Fruit fly (Drosophila melanogaster) whole organism, prepupa: ENCODE results near the gene rpr.

ENCODE experiments used
- Blimp-1 ChIP-seq: fragments of 200-800 bp; sonication (Bioruptor generic); optimal IDR thresholded peaks from 3 replicates; lab custom pipeline; 2017; ENCODE audit warnings: missing biosample characterization, missing genetic modification characterization, mild to moderate bottlenecking, moderate library complexity, missing genetic modification reagents
- CG10631 ChIP-seq: fragments of 200-800 bp; sonication (Bioruptor generic); optimal IDR thresholded peaks from 2 replicates; lab custom pipeline; 2016; ENCODE audit warnings: missing biosample characterization, missing genetic modification characterization
- CG10669 ChIP-seq: fragments of 200-800 bp; sonication (Bioruptor generic); optimal IDR thresholded peaks from 3 replicates; lab custom pipeline; 2018; ENCODE audit warnings: missing biosample characterization, mild to moderate bottlenecking, missing genetic modification characterization, moderate library complexity
- CG11294 ChIP-seq: fragments of 200-800 bp; sonication (Bioruptor generic); IDR thresholded peaks from 2 replicates; pipeline ENCODE4 v1.3.6; 2022; ENCODE audit warnings: missing biosample characterization, missing genetic modification characterization
- CG11902 ChIP-seq: fragments of 200-800 bp; sonication (Bioruptor generic); optimal IDR thresholded peaks from 3 replicates; lab custom pipeline; 2016; ENCODE audit warnings: missing biosample characterization, missing genetic modification characterization
- CG15336 ChIP-seq: fragments of 200-800 bp; sonication (Bioruptor generic); IDR thresholded peaks from 2 replicates; pipeline ENCODE4 v1.3.6; 2022; ENCODE audit warnings: missing biosample characterization, missing genetic modification characterization
- CG1621 ChIP-seq: fragments of 200-800 bp; sonication (Bioruptor generic); optimal IDR thresholded peaks from 3 replicates; lab custom pipeline; 2018; ENCODE audit warnings: missing biosample characterization, mild to moderate bottlenecking, missing genetic modification characterization
- CG3032 ChIP-seq: fragments of 200-800 bp; optimal IDR thresholded peaks from 2 replicates; lab custom pipeline; 2019; ENCODE audit warnings: missing biosample characterization, mild to moderate bottlenecking, missing genetic modification characterization, moderate library complexity
- CG32006 ChIP-seq: fragments of 200-800 bp; sonication (Bioruptor generic); optimal IDR thresholded peaks from 3 replicates; lab custom pipeline; 2017; ENCODE audit warnings: missing biosample characterization, mild to moderate bottlenecking, missing genetic modification characterization
- CG34406 ChIP-seq: fragments of 200-800 bp; sonication (Bioruptor generic); optimal IDR thresholded peaks from 3 replicates; lab custom pipeline; 2016; ENCODE audit warnings: missing biosample characterization, missing genetic modification characterization
- CG4318 ChIP-seq: fragments of 200-800 bp; sonication (Bioruptor generic); optimal IDR thresholded peaks from 3 replicates; lab custom pipeline; 2017; ENCODE audit warnings: missing biosample characterization, mild to moderate bottlenecking, missing genetic modification characterization
- CG6163 ChIP-seq: fragments of 200-800 bp; sonication (Bioruptor generic); IDR thresholded peaks from 3 replicates; pipeline ENCODE4 v1.3.6; 2022; ENCODE audit warnings: missing biosample characterization, missing genetic modification characterization
- CG6276 ChIP-seq: fragments of 200-800 bp; sonication (Bioruptor generic); optimal IDR thresholded peaks from 2 replicates; lab custom pipeline; 2017; ENCODE audit warnings: missing biosample characterization, mild to moderate bottlenecking, missing genetic modification characterization
- CG6808 ChIP-seq: fragments of 200-800 bp; sonication (Bioruptor generic); optimal IDR thresholded peaks from 3 replicates; lab custom pipeline; 2017; ENCODE audit warnings: missing biosample characterization, missing genetic modification characterization, mild to moderate bottlenecking, moderate library complexity, missing genetic modification reagents
- CG6854 ChIP-seq: fragments of 200-800 bp; sonication (Bioruptor generic); optimal IDR thresholded peaks from 2 replicates; lab custom pipeline; 2017; ENCODE audit warnings: missing biosample characterization, mild to moderate bottlenecking, missing genetic modification characterization
- CG7368 ChIP-seq: fragments of 200-800 bp; sonication (Bioruptor generic); optimal IDR thresholded peaks from 3 replicates; lab custom pipeline; 2016; ENCODE audit warnings: missing biosample characterization, missing genetic modification characterization
- CG8119 ChIP-seq: fragments of 200-800 bp; sonication (Bioruptor generic); IDR thresholded peaks from 3 replicates; pipeline ENCODE4 v1.3.6; 2022; ENCODE audit warnings: missing biosample characterization, missing genetic modification characterization
- CG8319 ChIP-seq: fragments of 200-800 bp; sonication (Bioruptor generic); optimal IDR thresholded peaks from 3 replicates; lab custom pipeline; 2016; ENCODE audit warnings: missing biosample characterization, missing genetic modification characterization
- CG8632 ChIP-seq: fragments of 200-800 bp; sonication (Bioruptor generic); optimal IDR thresholded peaks from 3 replicates; lab custom pipeline; 2016; ENCODE audit warnings: missing biosample characterization, missing genetic modification characterization
- Eip75B ChIP-seq: fragments of 200-800 bp; sonication (Bioruptor generic); optimal IDR thresholded peaks from 3 replicates; lab custom pipeline; 2016; ENCODE audit warnings: missing biosample characterization, missing genetic modification characterization
- Eip78C ChIP-seq: fragments of 200-800 bp; sonication (Bioruptor generic); peaks from one replicate; lab custom pipeline; 2016; ENCODE audit warnings: missing biosample characterization, missing genetic modification characterization
- Eip93F ChIP-seq: fragments of 200-800 bp; sonication (Bioruptor generic); optimal IDR thresholded peaks from 2 replicates; lab custom pipeline; 2016; ENCODE audit warnings: missing biosample characterization, mild to moderate bottlenecking, missing genetic modification characterization
- Ets21C ChIP-seq: fragments of 200-800 bp; sonication (Bioruptor generic); optimal IDR thresholded peaks from 3 replicates; lab custom pipeline; 2016; ENCODE audit warnings: missing biosample characterization, missing genetic modification characterization
- Ets96B ChIP-seq: fragments of 200-800 bp; optimal IDR thresholded peaks from 2 replicates; lab custom pipeline; 2019; ENCODE audit warnings: missing biosample characterization, mild to moderate bottlenecking, missing genetic modification characterization, moderate library complexity
- Gug ChIP-seq: fragments of 200-800 bp; sonication (Bioruptor generic); IDR thresholded peaks from 2 replicates; pipeline ENCODE4 v1.3.6; 2022; ENCODE audit warnings: missing biosample characterization, missing genetic modification characterization
- Hr38 ChIP-seq: sonication (Bioruptor generic); optimal IDR thresholded peaks from 2 replicates; lab custom pipeline; 2016; ENCODE audit warnings: missing biosample characterization, missing genetic modification characterization
- Hr39 ChIP-seq: fragments of 200-800 bp; sonication (Bioruptor generic); optimal IDR thresholded peaks from 2 replicates; lab custom pipeline; 2016; ENCODE audit warnings: missing biosample characterization, missing genetic modification characterization
- Hr4 ChIP-seq: fragments of 200-800 bp; sonication (Bioruptor generic); optimal IDR thresholded peaks from 3 replicates; lab custom pipeline; 2016; ENCODE audit warnings: missing biosample characterization, missing genetic modification characterization
- Lpt ChIP-seq: fragments of 200-800 bp; sonication (Bioruptor generic); optimal IDR thresholded peaks from 3 replicates; lab custom pipeline; 2016; ENCODE audit warnings: missing biosample characterization, missing genetic modification characterization
- Met ChIP-seq: fragments of 200-800 bp; sonication (Bioruptor generic); optimal IDR thresholded peaks from 3 replicates; lab custom pipeline; 2016; ENCODE audit warnings: missing biosample characterization, missing genetic modification characterization
- OdsH ChIP-seq: fragments of 200-800 bp; sonication (Bioruptor generic); optimal IDR thresholded peaks from 3 replicates; lab custom pipeline; 2016; ENCODE audit warnings: missing biosample characterization, missing genetic modification characterization
- Smox ChIP-seq: fragments of 200-800 bp; sonication (Bioruptor generic); optimal IDR thresholded peaks from 3 replicates; lab custom pipeline; 2016; ENCODE audit warnings: missing biosample characterization, missing genetic modification characterization
- Sox102F ChIP-seq: fragments of 200-800 bp; sonication (Bioruptor generic); optimal IDR thresholded peaks from 2 replicates; lab custom pipeline; 2016; ENCODE audit warnings: missing biosample characterization, mild to moderate bottlenecking, missing genetic modification characterization
- Sox14 ChIP-seq: fragments of 200-800 bp; sonication (Bioruptor generic); optimal IDR thresholded peaks from 3 replicates; lab custom pipeline; 2016; ENCODE audit warnings: missing biosample characterization, missing genetic modification characterization
- Sox15 ChIP-seq: fragments of 200-800 bp; sonication (Bioruptor generic); optimal IDR thresholded peaks from 3 replicates; lab custom pipeline; 2016; ENCODE audit warnings: missing biosample characterization, missing genetic modification characterization
- achi ChIP-seq: fragments of 200-800 bp; sonication (Bioruptor generic); optimal IDR thresholded peaks from 3 replicates; lab custom pipeline; 2016; ENCODE audit warnings: missing biosample characterization, missing genetic modification characterization
- acj6 ChIP-seq: fragments of 200-800 bp; sonication (Bioruptor generic); optimal IDR thresholded peaks from 3 replicates; lab custom pipeline; 2016; ENCODE audit warnings: missing biosample characterization, missing genetic modification characterization
- cyc ChIP-seq: fragments of 200-800 bp; sonication (Bioruptor generic); optimal IDR thresholded peaks from 3 replicates; lab custom pipeline; 2016; ENCODE audit warnings: missing biosample characterization, missing genetic modification characterization
- dac ChIP-seq: fragments of 200-800 bp; sonication (Bioruptor generic); optimal IDR thresholded peaks from 2 replicates; lab custom pipeline; 2017; ENCODE audit warnings: missing biosample characterization, mild to moderate bottlenecking, missing genetic modification characterization
- dsx ChIP-seq: fragments of 200-800 bp; optimal IDR thresholded peaks from 3 replicates; lab custom pipeline; 2019; ENCODE audit warnings: missing biosample characterization, mild to moderate bottlenecking, missing genetic modification characterization, moderate library complexity; ENCODE audit not compliant: poor library complexity, severe bottlenecking
- eg ChIP-seq: fragments of 200-800 bp; sonication (Bioruptor generic); IDR thresholded peaks from 3 replicates; pipeline ENCODE4 v1.3.6; 2022; ENCODE audit warnings: missing biosample characterization, missing genetic modification characterization
- esn ChIP-seq: fragments of 200-800 bp; sonication (Bioruptor generic); optimal IDR thresholded peaks from 2 replicates; lab custom pipeline; 2016; ENCODE audit warnings: missing biosample characterization, mild to moderate bottlenecking, missing genetic modification characterization, moderate library complexity
- fd59A ChIP-seq: fragments of 200-800 bp; sonication (Bioruptor generic); optimal IDR thresholded peaks from 2 replicates; lab custom pipeline; 2017; ENCODE audit warnings: missing biosample characterization, mild to moderate bottlenecking, missing genetic modification characterization, missing genetic modification reagents
- fd85E ChIP-seq: fragments of 200-800 bp; sonication (Bioruptor generic); optimal IDR thresholded peaks from 3 replicates; lab custom pipeline; 2016; ENCODE audit warnings: missing biosample characterization, missing genetic modification characterization
- fkh ChIP-seq: fragments of 200-800 bp; sonication (Bioruptor generic); optimal IDR thresholded peaks from 3 replicates; lab custom pipeline; 2017; ENCODE audit warnings: missing biosample characterization, mild to moderate bottlenecking, missing genetic modification characterization, moderate library complexity
- lz ChIP-seq: fragments of 200-800 bp; sonication (Bioruptor generic); optimal IDR thresholded peaks from 3 replicates; lab custom pipeline; 2016; ENCODE audit warnings: missing biosample characterization, missing genetic modification characterization
- net ChIP-seq: fragments of 200-800 bp; sonication (Bioruptor generic); optimal IDR thresholded peaks from 3 replicates; lab custom pipeline; 2016; ENCODE audit warnings: missing biosample characterization, missing genetic modification characterization
- pdm3 ChIP-seq: fragments of 200-800 bp; sonication (Bioruptor generic); optimal IDR thresholded peaks from 3 replicates; lab custom pipeline; 2016; ENCODE audit warnings: missing biosample characterization, missing genetic modification characterization
- salr ChIP-seq, 2 experiments: fragments of 200-800 bp; sonication (Bioruptor generic); optimal IDR thresholded peaks; 3 replicates each; lab custom pipeline; 2016 to 2018; ENCODE audit warnings: missing biosample characterization in 2 of 2, missing genetic modification characterization in 2 of 2, mild to moderate bottlenecking in 1 of 2
- ss ChIP-seq, 2 experiments: fragments of 200-800 bp; sonication (Bioruptor generic); optimal IDR thresholded peaks; 2 replicates in 1 of 2; 3 replicates in 1 of 2; lab custom pipeline; 2017 to 2018; ENCODE audit warnings: mild to moderate bottlenecking in 2 of 2, missing biosample characterization in 2 of 2, missing genetic modification characterization in 2 of 2, moderate library complexity in 1 of 2
- svp ChIP-seq: fragments of 200-800 bp; sonication (Bioruptor generic); peaks from one replicate; lab custom pipeline; 2016; ENCODE audit warnings: missing biosample characterization, missing genetic modification characterization
- topi ChIP-seq: fragments of 200-800 bp; sonication (Bioruptor generic); optimal IDR thresholded peaks from 3 replicates; lab custom pipeline; 2016; ENCODE audit warnings: missing biosample characterization, missing genetic modification characterization
- vri ChIP-seq: fragments of 200-800 bp; sonication (Bioruptor generic); optimal IDR thresholded peaks from 3 replicates; lab custom pipeline; 2016; ENCODE audit warnings: missing biosample characterization, mild to moderate bottlenecking, missing genetic modification characterization

The rpr gene

DNA sequence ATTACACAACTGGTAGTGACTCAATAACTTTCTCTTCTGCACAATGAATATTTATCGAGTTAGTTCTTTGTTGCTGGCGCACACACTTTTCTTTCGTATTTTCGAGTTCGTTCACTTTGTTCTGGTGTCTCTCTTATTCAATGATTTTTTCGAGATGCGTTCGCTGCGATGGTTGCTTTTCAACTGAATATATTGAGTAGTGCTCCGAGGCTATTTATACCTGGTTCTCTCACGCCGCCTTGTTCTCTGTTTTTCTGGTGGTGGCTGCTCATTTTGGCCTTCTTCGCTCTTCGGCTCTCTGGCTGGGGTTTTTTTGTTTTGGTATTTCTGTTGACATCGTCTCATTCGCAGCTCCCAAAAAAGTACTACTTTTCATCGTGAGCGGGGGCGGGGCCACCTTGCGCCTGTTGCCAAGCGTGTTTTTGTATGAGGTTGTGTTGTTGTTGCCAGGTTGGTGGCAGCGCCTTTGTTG lies at the start of gene rpr:
Gene rpr (minus strand): TSS at position 172 of the 472 bp plus-strand sequence.
- TF ChIP-seq CG34406 (GFP tag; lab: Kevin White, UChicago) (no peak), Eip93F (no peak), pdm3 (GFP tag; lab: Kevin White, UChicago) (no peak), Ets21C (GFP tag; lab: Kevin White, UChicago) (no peak), CG10669 (GFP tag; lab: Kevin White, UChicago) (no peak), svp (GFP tag; lab: Kevin White, UChicago) (peak; percentile 48), CG8632 (GFP tag; lab: Kevin White, UChicago) (no peak), Hr4 (GFP tag; lab: Kevin White, UChicago) (no peak), CG4318 (GFP tag; lab: Kevin White, UChicago) (no peak), Blimp-1 (GFP tag; lab: Kevin White, UChicago) (peak; percentile 83), vri (GFP tag; lab: Kevin White, UChicago) (peak; percentile 45), Hr38 (GFP tag; lab: Kevin White, UChicago) (no peak), ss (GFP tag; optimal IDR thresholded peaks at IDR 0.05; lab: Kevin White, UChicago) (peak in 1 of 2 experiments; percentile 38), Hr39 (GFP tag; lab: Kevin White, UChicago) (no peak), acj6 (GFP tag; lab: Kevin White, UChicago) (no peak), Eip75B (GFP tag; lab: Kevin White, UChicago) (peak; percentile 6), eg (GFP tag; lab: Robert Waterston, UW) (no peak), lz (GFP tag; lab: Kevin White, UChicago) (no peak), CG6808 (GFP tag; lab: Kevin White, UChicago) (peak; percentile 17), CG11294 (GFP tag; lab: Robert Waterston, UW) (no peak), CG8319 (GFP tag; lab: Kevin White, UChicago) (no peak), Ets96B (tag; lab: Kevin White, UChicago) (no peak), Sox102F (GFP tag; lab: Kevin White, UChicago) (peak; percentile 40), topi (GFP tag; lab: Kevin White, UChicago) (peak; percentile 6), cyc (GFP tag; lab: Kevin White, UChicago) (no peak), net (GFP tag; lab: Kevin White, UChicago) (no peak), Sox15 (no peak), Lpt (GFP tag; lab: Kevin White, UChicago) (no peak), fd59A (GFP tag; lab: Kevin White, UChicago) (no peak), CG11902 (no peak), CG10631 (GFP tag; lab: Kevin White, UChicago) (no peak), CG8119 (GFP tag; lab: Robert Waterston, UW) (no peak), Sox14 (peak; percentile 71), CG32006 (GFP tag; lab: Kevin White, UChicago) (no peak), fd85E (GFP tag; lab: Kevin White, UChicago) (no peak), Met (GFP tag; lab: Kevin White, UChicago) (no peak), dsx (GFP tag; lab: Kevin White, UChicago) (peak; percentile 51), CG6276 (GFP tag; lab: Kevin White, UChicago) (no peak), dac (GFP tag; lab: Kevin White, UChicago) (no peak), CG3032 (tag; lab: Kevin White, UChicago) (peak; percentile 23), CG6163 (GFP tag; lab: Robert Waterston, UW) (no peak), OdsH (GFP tag; lab: Kevin White, UChicago) (no peak), fkh (peak; percentile 2), achi (GFP tag; lab: Kevin White, UChicago) (no peak), CG1621 (no peak), CG7368 (GFP tag; lab: Kevin White, UChicago) (no peak), Gug (GFP tag; lab: Robert Waterston, UW) (no peak), salr (GFP tag; optimal IDR thresholded peaks at IDR 0.05; lab: Kevin White, UChicago) (no peak), esn (GFP tag; lab: Kevin White, UChicago) (peak; percentile 32), CG15336 (GFP tag; lab: Robert Waterston, UW) (no peak), Smox (GFP tag; lab: Kevin White, UChicago) (no peak), Eip78C (peak; percentile 47), CG6854 (no peak)
